Fruit fly (Drosophila melanogaster) whole organism, embryonic: ENCODE results near the gene Pop2.

Experiments used
- CG10654 ChIP-seq: fragments of 200-800 bp; sonication (Bioruptor generic); optimal IDR thresholded peaks from 2 replicates; lab custom pipeline; 2016; ENCODE audit warnings: missing biosample characterization, missing genetic modification characterization
- CG16863 ChIP-seq: fragments of 200-800 bp; sonication (Bioruptor generic); optimal IDR thresholded peaks from 3 replicates; lab custom pipeline; 2016; ENCODE audit warnings: missing biosample characterization, missing genetic modification characterization
- CG4282 ChIP-seq: fragments of 200-800 bp; sonication (Bioruptor generic); optimal IDR thresholded peaks from 2 replicates; lab custom pipeline; 2016; ENCODE audit warnings: missing biosample characterization, missing genetic modification characterization
- Dip2 ChIP-seq: fragments of 200-800 bp; sonication (Bioruptor generic); IDR thresholded peaks from 2 replicates; pipeline ENCODE4 v1.3.6; 2022; ENCODE audit warnings: missing biosample characterization, missing genetic modification characterization
- MBD-R2 ChIP-seq: fragments of 200-800 bp; sonication (Bioruptor generic); IDR thresholded peaks from 2 replicates; pipeline ENCODE4 v1.3.6; 2022; ENCODE audit warnings: missing biosample characterization, missing genetic modification characterization
- Mrtf ChIP-seq: fragments of 200-800 bp; sonication (Bioruptor generic); IDR thresholded peaks from 3 replicates; pipeline ENCODE4 v1.3.6; 2022; ENCODE audit warnings: missing biosample characterization, missing genetic modification characterization
- lola ChIP-seq, 3 experiments: fragments of >200 bp in 2 of 3; fragments of 200-800 bp in 1 of 3; sonication (Bioruptor generic) in 1 of 3; optimal IDR thresholded peaks; 2 replicates each; lab custom pipeline; 2017 to 2019; ENCODE audit warnings: missing biosample characterization in 3 of 3, missing genetic modification characterization in 3 of 3, mild to moderate bottlenecking in 1 of 3, moderate library complexity in 1 of 3
- pan ChIP-seq, 4 experiments: fragments of >200 bp in 3 of 4; fragments of 200-800 bp in 1 of 4; sonication (Bioruptor generic) in 1 of 4; optimal IDR thresholded peaks in 3 of 4; IDR thresholded peaks in 1 of 4; 2 replicates each; pipeline versions ENCODE4 v1.3.6 to Lab custom; 2017 to 2022; ENCODE audit warnings: missing biosample characterization in 2 of 4, missing genetic modification characterization in 2 of 4, mixed read lengths in 1 of 4
- pita ChIP-seq: fragments of 200-800 bp; sonication (Bioruptor generic); optimal IDR thresholded peaks from 2 replicates; lab custom pipeline; 2017; ENCODE audit warnings: missing biosample characterization, mild to moderate bottlenecking, missing genetic modification characterization
- stwl ChIP-seq: fragments of 200-800 bp; sonication (Bioruptor generic); optimal IDR thresholded peaks from 3 replicates; lab custom pipeline; 2018; ENCODE audit warnings: missing biosample characterization, mild to moderate bottlenecking, missing genetic modification characterization, moderate library complexity
- zfh2 ChIP-seq: fragments of 200-800 bp; sonication (Bioruptor generic); optimal IDR thresholded peaks from 2 replicates; lab custom pipeline; 2016; ENCODE audit warnings: missing biosample characterization, missing genetic modification characterization

DNA sequence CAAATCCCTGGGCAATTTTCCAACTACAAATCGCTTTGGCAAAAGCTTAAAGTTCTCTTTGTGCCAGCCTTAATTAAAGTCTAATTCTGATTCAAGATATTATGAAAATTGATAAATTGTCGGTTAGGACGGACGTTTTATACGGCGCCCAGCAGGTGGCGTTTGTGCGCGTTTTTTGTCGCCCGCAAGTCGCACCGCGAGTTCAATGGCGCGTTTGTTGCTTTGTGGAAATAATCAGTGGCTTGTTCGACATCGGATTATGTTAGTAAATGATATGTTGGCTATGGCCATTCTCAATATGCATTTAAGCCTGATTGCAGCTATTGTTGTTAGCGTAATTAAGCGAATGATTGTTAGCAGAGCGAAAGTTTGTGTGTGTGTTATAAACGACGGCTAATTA lies 19.2 kb upstream of the Pop2 start:
- TF ChIP-seq Dip2 (GFP tag; lab: Robert Waterston, UW) (no peak), CG16863 (GFP tag; lab: Kevin White, UChicago) (no peak), stwl (no peak), MBD-R2 (no peak), zfh2 (GFP tag; lab: Kevin White, UChicago) (no peak), lola (GFP tag; optimal IDR thresholded peaks at IDR 0.05; lab: Kevin White, UChicago) (no peak), pita (GFP tag; lab: Kevin White, UChicago) (no peak), CG10654 (no peak), Mrtf (no peak), pan (optimal IDR thresholded peaks at IDR 0.05; lab: Kevin White, UChicago) (no peak), pan (GFP tag; optimal IDR thresholded peaks at IDR 0.05 in 1 of 2, IDR thresholded peaks at IDR 0.05 in 1 of 2) (no peak), CG4282 (no peak)
